Worm (Caenorhabditis elegans) whole organism, L2 larva: ENCODE measurements around the gene pes-23.

Experiments
- elt-3 ChIP-seq: sonication (generic microtip); optimal IDR thresholded peaks from 2 replicates; lab custom pipeline; 2017; ENCODE audit warnings: missing biosample characterization, missing genetic modification characterization
- nhr-11 ChIP-seq: fragments of 150-350 bp; optimal IDR thresholded peaks from 2 replicates; lab custom pipeline; 2014; ENCODE audit warnings: missing biosample characterization, missing genetic modification characterization
- nhr-12 ChIP-seq: fragments of 150-350 bp; optimal IDR thresholded peaks from 2 replicates; lab custom pipeline; 2014; ENCODE audit warnings: missing biosample characterization, missing genetic modification characterization
- nhr-23 ChIP-seq: fragments of 150-350 bp; optimal IDR thresholded peaks from 2 replicates; lab custom pipeline; 2014; ENCODE audit warnings: missing biosample characterization, missing genetic modification reagents, missing genetic modification characterization
- nhr-6 ChIP-seq: fragments of 150-350 bp; optimal IDR thresholded peaks from 2 replicates; lab custom pipeline; 2014; ENCODE audit warnings: missing biosample characterization, missing genetic modification characterization
- skn-1 ChIP-seq: sonication (generic microtip); optimal IDR thresholded peaks from 2 replicates; lab custom pipeline; 2017; ENCODE audit warnings: missing biosample characterization, missing genetic modification characterization
- sma-3 ChIP-seq: sonication (generic microtip); optimal IDR thresholded peaks from 2 replicates; lab custom pipeline; 2016; ENCODE audit warnings: missing genetic modification reagents, missing genetic modification characterization, missing compliant biosample characterization
- snpc-4 ChIP-seq: fragments of 150-350 bp; optimal IDR thresholded peaks from 2 replicates; lab custom pipeline; 2014; ENCODE audit warnings: missing biosample characterization, missing genetic modification characterization
- unc-62 ChIP-seq: fragments of 150-350 bp; optimal IDR thresholded peaks from 2 replicates; lab custom pipeline; 2014; ENCODE audit warnings: missing biosample characterization, missing genetic modification reagents, missing genetic modification characterization

DNA sequence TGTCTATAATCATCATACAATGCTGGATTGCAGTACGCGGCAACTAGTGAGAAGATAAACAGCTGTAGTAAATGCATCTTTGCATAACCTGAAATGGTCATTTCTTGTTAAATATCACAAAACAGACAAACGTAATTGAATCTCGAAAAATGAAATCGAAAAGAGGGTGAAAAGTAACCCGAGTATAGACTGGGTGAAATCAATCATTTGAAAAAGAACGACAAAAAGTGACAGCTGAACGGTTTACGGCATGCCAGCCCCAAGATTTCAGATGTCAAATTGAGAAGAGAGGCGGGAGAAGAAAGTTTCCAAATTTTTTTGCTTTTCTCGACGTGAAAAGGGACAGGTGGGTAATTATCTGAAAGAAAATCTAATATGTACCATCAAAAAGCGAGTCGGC is 1.3 kb upstream of the pes-23 start, which contains the start of gene F14B8.4:
- no peak for TF ChIP-seq nhr-12 (tag; lab: Kevin White, UChicago)
- TF ChIP-seq nhr-6 (tag; lab: Kevin White, UChicago), result no peak
- TF ChIP-seq sma-3 (GFP tag; lab: Kevin White, UChicago), result no peak
- no peak for TF ChIP-seq elt-3 (tag; lab: Kevin White, UChicago)
- TF ChIP-seq nhr-23 (tag; lab: Kevin White, UChicago), result no peak
- no peak for TF ChIP-seq snpc-4 (tag; lab: Kevin White, UChicago)
- TF ChIP-seq nhr-11 (tag; lab: Kevin White, UChicago), result no peak
- TF ChIP-seq skn-1 (tag; lab: Kevin White, UChicago), result no peak
- TF ChIP-seq unc-62, result no peak
